Worm (Caenorhabditis elegans): ENCODE data around the gene gtf-2A2.

Gene gtf-2A2

DNA sequence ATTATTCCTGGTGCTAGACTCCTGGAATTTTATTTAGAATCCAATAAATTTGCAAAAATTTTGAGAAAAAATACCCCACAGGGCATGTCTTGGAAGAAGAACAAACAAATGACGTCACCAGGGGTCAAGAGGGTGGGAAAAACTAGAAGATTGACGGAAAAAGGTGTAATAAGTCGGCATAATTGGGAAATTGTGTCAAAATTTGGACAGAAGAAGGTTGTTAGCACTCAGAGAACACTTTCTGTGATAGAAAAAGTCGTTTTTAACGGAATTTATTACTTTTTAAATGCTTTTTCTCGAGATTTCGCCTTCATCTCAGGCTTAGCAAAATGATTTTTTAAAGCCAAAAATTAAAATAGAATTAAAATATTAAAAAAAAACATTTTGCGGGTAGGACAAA is 17.3 kb upstream of the gtf-2A2 start:
- TF ChIP-seq lin-39 (tag; optimal IDR thresholded peaks at IDR 0.05) (no peak), grh-1 (GFP tag; IDR thresholded peaks at IDR 0.05) (0 out of 2 replicates have a peak, but pooled peaks have one; percentile 6), C16A3.4 (tag; optimal IDR thresholded peaks at IDR 0.05) (no peak), tbx-2 (tag; optimal IDR thresholded peaks at IDR 0.05) (no peak), Y116A8C.19 (tag; optimal IDR thresholded peaks at IDR 0.05; ENCODE audit: borderline replicate concordance) (no peak), snpc-4 (tag; optimal IDR thresholded peaks at IDR 0.05) (no peak)

DNA sequence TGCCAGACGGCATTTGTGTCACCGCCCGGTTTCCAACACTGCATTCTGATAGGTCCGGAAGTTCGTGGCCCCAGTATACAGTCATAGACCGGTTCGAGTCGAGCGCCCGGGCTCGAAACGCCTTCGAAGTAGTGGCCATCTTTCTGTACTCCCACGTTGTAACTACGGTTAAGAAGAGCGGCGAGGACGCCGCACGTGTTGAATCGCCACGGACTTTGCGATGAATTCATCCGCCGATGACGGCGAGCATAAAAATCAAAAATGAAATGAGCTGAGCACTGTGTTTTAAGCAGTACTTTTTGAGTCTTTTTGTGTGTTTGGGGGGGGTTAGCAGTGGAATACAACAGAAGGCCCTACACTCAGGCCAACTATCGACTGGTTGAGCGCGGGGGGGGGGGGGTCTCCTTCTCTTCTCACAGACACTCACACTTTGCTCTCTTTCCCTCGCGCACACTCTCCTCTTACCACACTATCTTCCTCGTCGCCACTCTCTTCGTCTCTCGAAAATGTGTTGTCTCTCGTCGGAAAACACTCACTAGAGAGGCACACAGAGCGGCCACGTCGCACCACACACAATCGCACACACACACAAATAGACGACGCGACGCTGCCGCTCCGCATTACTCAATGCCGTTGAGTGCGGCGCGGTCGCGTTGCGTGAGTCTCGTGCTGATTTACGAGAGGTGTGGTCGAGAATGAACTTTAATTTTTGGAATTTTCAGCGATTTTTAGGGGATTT is 16.2 kb upstream of the gtf-2A2 start, which contains the start of gene epc-1:
Gene epc-1, minus strand, starts transcription at position 367 of the 739 bp plus-strand sequence.
- TF ChIP-seq nhr-12 (tag; optimal IDR thresholded peaks at IDR 0.05) (no peak), aly-2 (tag; optimal IDR thresholded peaks at IDR 0.05) (no peak), nhr-28 (tag; optimal IDR thresholded peaks at IDR 0.05) (no peak), zip-4 (GFP tag; optimal IDR thresholded peaks at IDR 0.05) (peak; percentile 73), ztf-4 (tag; optimal IDR thresholded peaks at IDR 0.05) (peak; percentile 87), mef-2 (tag; optimal IDR thresholded peaks at IDR 0.05) (peak; percentile 78), nhr-76 (tag; optimal IDR thresholded peaks at IDR 0.05) (peak; percentile 2), ets-5 (GFP tag; IDR thresholded peaks at IDR 0.05) (no peak), nhr-237 (tag; optimal IDR thresholded peaks at IDR 0.05) (peak; percentile 75), lir-3 (tag; optimal IDR thresholded peaks at IDR 0.05; ENCODE audit: poor library complexity) (peak; percentile 69), efl-3 (GFP tag; optimal IDR thresholded peaks at IDR 0.05) (peak; percentile 56), aha-1 (tag; optimal IDR thresholded peaks at IDR 0.05) (peak; percentile 80), mab-9 (GFP tag; IDR thresholded peaks at IDR 0.05) (peak; percentile 65; the same call in 1 of the 2 replicates), mep-1 (tag; optimal IDR thresholded peaks at IDR 0.05) (peak; percentile 90), nhr-11 (tag; optimal IDR thresholded peaks at IDR 0.05) (peak; percentile 54), egl-27 (tag; optimal IDR thresholded peaks at IDR 0.05) (peak in 1 of 2 experiments; percentile 45), fkh-8 (tag; optimal IDR thresholded peaks at IDR 0.05) (peak; percentile 98), dpl-1 (GFP tag; optimal IDR thresholded peaks at IDR 0.05) (peak; percentile 70 to 73 (median 72)), nhr-19 (GFP tag; conservative IDR thresholded peaks at IDR 0.05) (peak; percentile 92), skn-1 (tag; optimal IDR thresholded peaks at IDR 0.05) (peak; percentile 89), ceh-90 (tag; optimal IDR thresholded peaks at IDR 0.05) (no peak), elt-3 (tag; optimal IDR thresholded peaks at IDR 0.05) (peak in 3 of 6 experiments; percentile 51 to 77 (median 73)), tlp-1 (tag; optimal IDR thresholded peaks at IDR 0.05) (no peak), fkh-10 (GFP tag; optimal IDR thresholded peaks at IDR 0.05) (peak; percentile 85), isw-1 (GFP tag; IDR thresholded peaks at IDR 0.05) (peak; percentile 90), egl-13 (tag; optimal IDR thresholded peaks at IDR 0.05) (peak; percentile 88), pqm-1 (tag; optimal IDR thresholded peaks at IDR 0.05) (peak; percentile 5), lsy-2 (tag; optimal IDR thresholded peaks at IDR 0.05) (peak; percentile 91 to 93), hlh-4 (tag; optimal IDR thresholded peaks at IDR 0.05) (no peak), blmp-1 (tag; optimal IDR thresholded peaks at IDR 0.05) (peak; percentile 51), lin-13 (GFP tag; optimal IDR thresholded peaks at IDR 0.05) (peak; percentile 91), nhr-90 (tag; optimal IDR thresholded peaks at IDR 0.05; ENCODE audit: poor library complexity) (peak; percentile 86), nhr-85 (tag) (peak; percentile 96), nhr-71 (tag; optimal IDR thresholded peaks at IDR 0.05) (peak; percentile 98), rnt-1 (tag; optimal IDR thresholded peaks at IDR 0.05) (peak; percentile 83), unc-62 (GFP tag; optimal IDR thresholded peaks at IDR 0.05) (no peak), fos-1 (tag; optimal IDR thresholded peaks at IDR 0.05) (peak; percentile 79), grh-1 (GFP tag; IDR thresholded peaks at IDR 0.05) (peak; percentile 86), xbp-1 (tag; optimal IDR thresholded peaks at IDR 0.05) (peak; percentile 93), efl-1 (optimal IDR thresholded peaks at IDR 0.05) (peak; percentile 87 to 94), efl-1 (GFP tag; optimal IDR thresholded peaks at IDR 0.05 in 1 of 2) (peak; percentile 68 to 96), elt-2 (tag; optimal IDR thresholded peaks at IDR 0.05) (peak; percentile 64), lin-14 (GFP tag; optimal IDR thresholded peaks at IDR 0.05) (peak; percentile 98), nhr-20 (tag; optimal IDR thresholded peaks at IDR 0.05) (peak; percentile 96), unc-130 (tag; optimal IDR thresholded peaks at IDR 0.05) (peak; percentile 78)

Measured in whole organism, L1 larva.